Worm (Caenorhabditis elegans): ENCODE results near the gene nkat-3.

nkat-3 gene

ce11 chrX:15440744-15441685 is 516 bp upstream of the nkat-3 start, which contains the start of gene mocs-1:
TSS of gene mocs-1 (minus strand) at chrX:15440794.
- TF ChIP-seq snpc-4 (GFP tag; optimal IDR thresholded peaks at IDR 0.05) (no peak), snpc-4 (tag; optimal IDR thresholded peaks at IDR 0.05) (peak in 1 of 4 experiments; percentile 14), mcd-1 (GFP tag; IDR thresholded peaks at IDR 0.05) (no peak), attf-5 (GFP tag; optimal IDR thresholded peaks at IDR 0.05) (peak; percentile 26), hmg-1.2 (GFP tag; IDR thresholded peaks at IDR 0.05) (peak; percentile 12; the same call in 1 of the 2 replicates), cebp-1 (GFP tag; IDR thresholded peaks at IDR 0.05) (peak; percentile 62; the same call in 1 of the 2 replicates), cebp-1 (tag; optimal IDR thresholded peaks at IDR 0.05) (peak; percentile 85), unc-130 (GFP tag; optimal IDR thresholded peaks at IDR 0.05) (no peak), nhr-80 (tag; optimal IDR thresholded peaks at IDR 0.05) (peak; percentile 68), mes-4 (tag; optimal IDR thresholded peaks at IDR 0.05) (no peak), Y53F4B.3 (GFP tag; IDR thresholded peaks at IDR 0.05) (no peak), F39B2.1 (GFP tag; IDR thresholded peaks at IDR 0.05) (no peak), let-607 (tag; optimal IDR thresholded peaks at IDR 0.05) (peak in 1 of 2 experiments; percentile 9), K11D2.4 (GFP tag; IDR thresholded peaks at IDR 0.05) (no peak), lin-40 (tag; optimal IDR thresholded peaks at IDR 0.05) (peak; percentile 8)

ce11 chrX:15446292-15446794 is 4.8 kb downstream of the nkat-3 start, which contains the start of gene R03A10.5:
TSS of gene R03A10.5 (plus strand) at chrX:15446722.
- TF ChIP-seq lir-1 (GFP tag; conservative IDR thresholded peaks at IDR 0.05) (no peak), lin-54 (GFP tag; optimal IDR thresholded peaks at IDR 0.05) (no peak), egrh-3 (GFP tag; IDR thresholded peaks at IDR 0.05) (0 out of 2 replicates have a peak, but pooled peaks have one; percentile 23)

- no peak for TF ChIP-seq snpc-4 (GFP tag; optimal IDR thresholded peaks at IDR 0.05)
- no peak for TF ChIP-seq snpc-4 (tag; optimal IDR thresholded peaks at IDR 0.05)
- no peak for TF ChIP-seq nfya-2 (GFP tag; IDR thresholded peaks at IDR 0.05)
- TF ChIP-seq let-526 (GFP tag; IDR thresholded peaks at IDR 0.05), result no peak
- no peak for TF ChIP-seq F52B5.7 (tag; optimal IDR thresholded peaks at IDR 0.05)
- no peak for TF ChIP-seq ztf-28 (GFP tag; IDR thresholded peaks at IDR 0.05)
- TF ChIP-seq T07F8.4 (tag; optimal IDR thresholded peaks at IDR 0.05), result no peak
- no peak for TF ChIP-seq nfya-1 (tag; optimal IDR thresholded peaks at IDR 0.05; ENCODE audit: borderline replicate concordance, insufficient read depth)
- TF ChIP-seq efl-1 (GFP tag; optimal IDR thresholded peaks at IDR 0.05), result no peak
- no peak for TF ChIP-seq Y56A3A.18 (GFP tag; IDR thresholded peaks at IDR 0.05)
- no peak for TF ChIP-seq F37B4.10 (GFP tag; IDR thresholded peaks at IDR 0.05)
- no peak for TF ChIP-seq gei-17 (GFP tag; optimal IDR thresholded peaks at IDR 0.05)
- no peak for TF ChIP-seq F49E8.2 (tag; optimal IDR thresholded peaks at IDR 0.05; ENCODE audit: insufficient read depth)
Measured at ce11 chrX:15465050-15465449, 23.5 kb downstream of the nkat-3 start.

DNA sequence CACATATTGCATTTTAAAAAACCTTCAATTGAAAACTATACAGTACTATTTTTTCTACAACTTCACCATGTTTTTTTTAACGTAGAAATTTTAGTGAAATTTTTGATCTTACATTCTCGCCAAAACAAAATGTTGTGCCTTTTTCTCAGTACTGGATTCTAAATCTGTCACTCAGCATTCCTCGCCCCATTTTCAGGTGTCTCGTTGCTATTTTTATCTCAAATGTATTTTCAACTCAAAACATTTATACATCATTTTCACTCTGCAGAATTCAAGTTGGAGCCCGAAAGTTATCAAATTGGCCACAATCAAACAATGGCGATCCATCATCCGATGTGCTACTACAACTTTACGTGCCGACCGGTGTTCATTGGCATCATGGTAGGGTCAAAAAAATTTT is 24.5 kb downstream of the nkat-3 start, which contains the start of gene sprr-1:
TSS of gene sprr-1 (plus strand) at position 269 of the 400 bp plus-strand sequence.
- TF ChIP-seq ZK185.1 (tag; optimal IDR thresholded peaks at IDR 0.05; ENCODE audit: poor library complexity, severe bottlenecking) (no peak), ztf-26 (tag; optimal IDR thresholded peaks at IDR 0.05) (no peak), ztf-22 (GFP tag; optimal IDR thresholded peaks at IDR 0.05) (no peak), cebp-2 (GFP tag; IDR thresholded peaks at IDR 0.05) (no peak), pha-4 (tag; optimal IDR thresholded peaks at IDR 0.05) (no peak), lin-26 (GFP tag; IDR thresholded peaks at IDR 0.05) (no peak), F33H1.4 (GFP tag; IDR thresholded peaks at IDR 0.05) (no peak), zim-3 (tag; optimal IDR thresholded peaks at IDR 0.05) (no peak), F52B5.7 (tag; optimal IDR thresholded peaks at IDR 0.05) (no peak), snpc-3.4 (tag; optimal IDR thresholded peaks at IDR 0.05) (no peak), unc-130 (GFP tag; optimal IDR thresholded peaks at IDR 0.05) (no peak), C06A6.2 (GFP tag; conservative IDR thresholded peaks at IDR 0.05) (no peak), F57C9.4 (tag; optimal IDR thresholded peaks at IDR 0.05) (no peak), hrde-1 (tag; optimal IDR thresholded peaks at IDR 0.05; ENCODE audit: borderline replicate concordance) (no peak), T07F8.4 (tag; optimal IDR thresholded peaks at IDR 0.05) (no peak)
